Worm (Caenorhabditis elegans) whole organism, late embryonic: ENCODE results near the gene arx-5.

Experiments used
- pqm-1 ChIP-seq: sonication (generic microtip); optimal IDR thresholded peaks from 2 replicates; lab custom pipeline; 2016; ENCODE audit warnings: missing genetic modification characterization, missing compliant biosample characterization
- tbx-2 ChIP-seq: sonication (generic microtip); optimal IDR thresholded peaks from 2 replicates; lab custom pipeline; 2016; ENCODE audit warnings: missing genetic modification characterization, missing compliant biosample characterization

ce11 chrIII:12851034-12851433 lies 33.1 kb upstream of the arx-5 start:
- TF ChIP-seq pqm-1 (tag; lab: Kevin White, UChicago) (no peak), tbx-2 (tag; lab: Kevin White, UChicago) (no peak)
